Worm (Caenorhabditis elegans): ENCODE data around the gene ZK550.6.

Gene ZK550.6

ce11 chrIV:17285263-17285662, 23.0 kb upstream of the ZK550.6 start:
- no peak for TF ChIP-seq ceh-82 (tag; optimal IDR thresholded peaks at IDR 0.05)
- peak; percentile 49 for TF ChIP-seq nfya-1 (tag; optimal IDR thresholded peaks at IDR 0.05; ENCODE audit: insufficient read depth)
- no peak for TF ChIP-seq nhr-28 (tag; optimal IDR thresholded peaks at IDR 0.05)
- no peak for TF ChIP-seq elt-3 (tag; optimal IDR thresholded peaks at IDR 0.05)
- no peak for TF ChIP-seq ceh-16 (tag; optimal IDR thresholded peaks at IDR 0.05)
- TF ChIP-seq lin-39 (tag; optimal IDR thresholded peaks at IDR 0.05) = peak; percentile 35
- TF ChIP-seq fkh-10 (GFP tag; optimal IDR thresholded peaks at IDR 0.05) = peak; percentile 33
- TF ChIP-seq nhr-77 (tag; optimal IDR thresholded peaks at IDR 0.05) = no peak
- peak; percentile 29 for TF ChIP-seq snpc-4 (tag; optimal IDR thresholded peaks at IDR 0.05)
- TF ChIP-seq elt-2 (tag; optimal IDR thresholded peaks at IDR 0.05) = no peak
- no peak for TF ChIP-seq zag-1 (tag; optimal IDR thresholded peaks at IDR 0.05)
- TF ChIP-seq pha-4 (tag; optimal IDR thresholded peaks at IDR 0.05) = no peak

- TF ChIP-seq pha-4 (tag; optimal IDR thresholded peaks at IDR 0.05) (no peak), pqm-1 (tag; optimal IDR thresholded peaks at IDR 0.05) (no peak), elt-3 (tag; optimal IDR thresholded peaks at IDR 0.05) (no peak)
Measured at ce11 chrIV:17284099-17284498, 21.8 kb upstream of the ZK550.6 start, which contains the start of gene nra-1. Gene nra-1, minus strand, starts transcription at chrIV:17284199.

ce11 chrIV:17281060-17282021, 19.1 kb upstream of the ZK550.6 start:
- TF ChIP-seq lsy-12 (tag; optimal IDR thresholded peaks at IDR 0.05) (peak; percentile 75), nhr-67 (tag; optimal IDR thresholded peaks at IDR 0.05) (no peak), ZK546.5 (tag; optimal IDR thresholded peaks at IDR 0.05) (no peak), elt-3 (tag; optimal IDR thresholded peaks at IDR 0.05) (no peak), unc-39 (tag; optimal IDR thresholded peaks at IDR 0.05) (no peak), ztf-11 (tag; optimal IDR thresholded peaks at IDR 0.05) (no peak), pha-4 (tag; optimal IDR thresholded peaks at IDR 0.05) (peak; percentile 88), ztf-4 (tag; optimal IDR thresholded peaks at IDR 0.05) (peak; percentile 87), fkh-2 (tag; optimal IDR thresholded peaks at IDR 0.05) (no peak), egl-27 (tag; optimal IDR thresholded peaks at IDR 0.05) (no peak), ceh-28 (tag; optimal IDR thresholded peaks at IDR 0.05) (peak; percentile 30), ceh-9 (tag; optimal IDR thresholded peaks at IDR 0.05) (no peak), nhr-23 (tag; optimal IDR thresholded peaks at IDR 0.05) (peak; percentile 42), tbx-2 (tag; optimal IDR thresholded peaks at IDR 0.05) (peak; percentile 84), nhr-12 (tag; optimal IDR thresholded peaks at IDR 0.05) (no peak), lin-15B (tag; optimal IDR thresholded peaks at IDR 0.05) (no peak), aly-2 (tag; optimal IDR thresholded peaks at IDR 0.05) (peak; percentile 87), pqm-1 (tag; optimal IDR thresholded peaks at IDR 0.05) (no peak), jun-1 (tag; optimal IDR thresholded peaks at IDR 0.05) (peak; percentile 65), ceh-16 (tag; optimal IDR thresholded peaks at IDR 0.05) (no peak), unc-62 (GFP tag; optimal IDR thresholded peaks at IDR 0.05) (peak; percentile 51), nhr-43 (tag; optimal IDR thresholded peaks at IDR 0.05; ENCODE audit: poor library complexity, severe bottlenecking) (peak; percentile 61), nfya-1 (tag; optimal IDR thresholded peaks at IDR 0.05; ENCODE audit: insufficient read depth) (peak; percentile 64), snpc-4 (tag; optimal IDR thresholded peaks at IDR 0.05) (peak; percentile 49), egl-5 (tag; optimal IDR thresholded peaks at IDR 0.05) (no peak), ama-1 (optimal IDR thresholded peaks at IDR 0.05) (peak; percentile 99), nhr-25 (tag; optimal IDR thresholded peaks at IDR 0.05) (peak; percentile 76), elt-2 (tag; optimal IDR thresholded peaks at IDR 0.05) (peak; percentile 62), nhr-11 (tag; optimal IDR thresholded peaks at IDR 0.05) (no peak), fos-1 (tag; optimal IDR thresholded peaks at IDR 0.05) (peak; percentile 77)

- TF ChIP-seq pqm-1 (tag; optimal IDR thresholded peaks at IDR 0.05) = no peak
- peak; percentile 1 for TF ChIP-seq nfya-1 (tag; optimal IDR thresholded peaks at IDR 0.05; ENCODE audit: insufficient read depth)
- peak; percentile 95 for TF ChIP-seq ama-1 (optimal IDR thresholded peaks at IDR 0.05)
- TF ChIP-seq nhr-25 (tag; optimal IDR thresholded peaks at IDR 0.05) = peak; percentile 58
Measured at ce11 chrIV:17280441-17280939, 18.2 kb upstream of the ZK550.6 start.

All from whole organism, L3 larva.